Worm (Caenorhabditis elegans): ENCODE results near the gene pek-1.

pek-1 gene

DNA sequence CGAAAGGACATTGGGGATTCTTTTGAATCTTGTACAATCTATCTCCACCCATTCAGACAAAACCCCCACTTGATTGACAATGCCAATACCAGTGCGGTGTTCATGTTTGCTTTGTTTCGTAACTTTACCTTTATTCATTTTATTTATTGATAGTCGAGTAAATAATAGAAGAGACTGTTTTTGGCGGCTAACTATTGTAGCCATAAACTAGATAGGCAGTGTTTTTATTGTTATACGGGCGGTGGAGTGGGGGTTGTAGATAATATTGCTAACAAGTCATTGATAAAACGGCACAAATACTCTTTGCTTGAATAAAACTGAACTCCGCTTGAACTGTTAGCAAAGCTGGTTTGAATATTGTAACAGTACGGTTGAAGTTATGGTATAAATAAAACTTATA, 49.8 kb downstream of the pek-1 start:
- TF ChIP-seq unc-55 (GFP tag; optimal IDR thresholded peaks at IDR 0.05), result no peak
- TF ChIP-seq tbx-7 (tag; optimal IDR thresholded peaks at IDR 0.05), result no peak
- TF ChIP-seq ceh-30 (tag; optimal IDR thresholded peaks at IDR 0.05), result no peak
- TF ChIP-seq elt-4 (tag; optimal IDR thresholded peaks at IDR 0.05), result no peak
- TF ChIP-seq fax-1 (tag; optimal IDR thresholded peaks at IDR 0.05), result no peak
- TF ChIP-seq hlh-6 (tag; optimal IDR thresholded peaks at IDR 0.05), result no peak
- no peak for TF ChIP-seq ref-2 (tag; optimal IDR thresholded peaks at IDR 0.05)
- no peak for TF ChIP-seq ttx-3 (tag; optimal IDR thresholded peaks at IDR 0.05)
- no peak for TF ChIP-seq ztf-16 (tag; optimal IDR thresholded peaks at IDR 0.05)
- no peak for TF ChIP-seq ceh-34 (tag; optimal IDR thresholded peaks at IDR 0.05)
- no peak for TF ChIP-seq madf-2 (tag; optimal IDR thresholded peaks at IDR 0.05)
- no peak for TF ChIP-seq mec-3 (tag; optimal IDR thresholded peaks at IDR 0.05; ENCODE audit: borderline replicate concordance)
- TF ChIP-seq syd-9 (tag; optimal IDR thresholded peaks at IDR 0.05), result no peak
- TF ChIP-seq C38D4.7 (GFP tag; optimal IDR thresholded peaks at IDR 0.05), result no peak
- TF ChIP-seq ceh-9 (tag; optimal IDR thresholded peaks at IDR 0.05), result no peak
- no peak for TF ChIP-seq pha-4 (tag; optimal IDR thresholded peaks at IDR 0.05)
- no peak for TF ChIP-seq odd-2 (tag; optimal IDR thresholded peaks at IDR 0.05)
- TF ChIP-seq fkh-6 (tag; optimal IDR thresholded peaks at IDR 0.05), result no peak
